Worm (Caenorhabditis elegans): ENCODE measurements around the gene faxc-1.

Gene faxc-1

DNA sequence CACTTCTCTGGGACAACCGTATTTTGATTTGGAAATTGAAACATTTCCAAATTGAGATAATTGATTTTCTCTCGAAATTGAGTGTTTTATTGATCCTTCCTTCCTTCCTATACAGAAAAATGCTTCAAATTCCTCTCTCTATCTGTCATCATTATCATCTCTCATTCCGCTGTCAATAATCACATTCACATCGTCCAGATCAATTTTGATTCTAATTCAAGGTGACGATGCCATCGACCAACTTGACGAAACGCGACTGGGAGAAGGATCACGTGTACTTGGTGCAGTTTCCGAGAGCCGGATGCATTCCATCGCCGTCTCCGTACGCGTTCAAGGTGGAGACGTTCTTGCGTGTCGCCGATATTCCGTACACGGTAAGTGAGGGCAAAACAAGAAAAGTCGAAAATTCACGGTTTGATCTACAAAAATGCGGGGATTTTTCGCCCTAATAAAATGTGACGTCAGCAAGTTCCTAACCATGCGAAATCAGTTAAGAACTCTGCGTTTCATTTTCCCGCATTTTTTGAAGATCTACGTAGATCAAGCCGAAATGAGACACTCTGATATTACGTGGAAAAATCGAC, at the start of gene faxc-1:
faxc-1 (plus strand) TSS at position 222 of the 584 bp plus-strand sequence.
- no peak for TF ChIP-seq him-1 (tag; optimal IDR thresholded peaks at IDR 0.05)
- TF ChIP-seq W03F9.2 (tag; optimal IDR thresholded peaks at IDR 0.05) = no peak
- no peak for TF ChIP-seq dao-5 (tag; optimal IDR thresholded peaks at IDR 0.05)

DNA sequence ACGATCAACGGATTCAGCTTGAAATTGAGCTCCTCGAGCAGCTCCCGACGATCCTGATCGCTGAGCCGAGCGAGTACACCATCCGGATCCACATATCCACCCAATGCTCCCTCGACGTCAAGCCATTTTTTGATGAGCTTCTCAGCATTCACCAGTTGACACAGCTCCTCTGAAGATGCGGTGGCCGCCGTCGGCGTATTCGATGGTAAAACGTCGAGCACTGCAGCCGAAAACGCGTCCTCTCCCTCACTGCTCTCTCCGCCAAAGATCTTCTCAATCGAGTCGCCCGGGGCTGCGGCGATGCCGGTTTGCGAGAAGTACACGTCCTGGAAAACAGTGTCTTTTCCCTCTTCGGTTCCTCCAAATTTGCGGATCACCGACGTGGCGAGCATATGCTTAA, 49.4 kb upstream of the faxc-1 start:
- no peak for TF ChIP-seq dao-5 (tag; optimal IDR thresholded peaks at IDR 0.05)
- TF ChIP-seq W03F9.2 (tag; optimal IDR thresholded peaks at IDR 0.05) = no peak
- TF ChIP-seq him-1 (tag; optimal IDR thresholded peaks at IDR 0.05) = no peak

DNA sequence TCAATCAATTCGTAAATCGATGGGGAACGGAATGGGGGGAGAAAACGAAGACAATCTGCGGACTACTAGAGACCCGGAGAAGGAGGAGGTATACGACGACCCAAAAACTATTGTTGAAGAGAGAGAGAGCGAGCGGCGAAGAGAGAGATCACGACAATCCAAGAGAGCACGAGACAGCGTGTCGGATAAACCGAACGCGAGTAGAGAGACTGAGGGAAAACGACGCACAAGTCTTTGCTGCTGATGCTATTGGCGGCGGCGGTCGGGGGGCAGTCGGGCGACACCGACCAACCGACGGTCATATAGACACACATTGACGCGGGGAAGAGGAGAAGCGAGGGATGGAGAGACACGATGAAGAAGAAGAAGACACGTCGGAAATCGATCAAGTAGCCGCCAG, 41.5 kb upstream of the faxc-1 start:
- TF ChIP-seq dao-5 (tag; optimal IDR thresholded peaks at IDR 0.05) (peak; percentile 31), him-1 (tag; optimal IDR thresholded peaks at IDR 0.05) (peak; percentile 5), W03F9.2 (tag; optimal IDR thresholded peaks at IDR 0.05) (peak; percentile 20)

DNA sequence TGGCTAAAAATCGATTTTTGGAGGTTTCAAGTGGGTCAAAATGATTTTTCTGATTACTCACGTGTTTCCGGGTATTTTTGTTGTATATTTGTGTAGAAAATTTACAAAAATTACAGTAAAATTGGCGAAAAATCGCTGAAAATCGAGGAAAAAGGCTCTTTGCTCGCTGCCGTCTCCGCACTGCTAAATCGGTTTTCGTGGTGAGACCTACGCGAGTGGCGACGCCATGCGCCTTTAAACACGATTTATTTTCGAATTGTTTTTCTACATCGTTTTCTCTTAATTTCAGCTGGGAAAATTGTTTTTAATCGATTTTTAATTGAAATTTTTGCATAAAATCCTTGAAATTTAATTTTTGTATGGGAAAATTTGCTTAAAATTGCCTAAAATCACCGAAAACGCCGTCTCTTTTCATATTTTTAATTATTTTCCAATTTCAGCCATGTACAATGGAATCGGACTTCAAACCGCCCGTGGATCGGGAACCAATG, 39.0 kb upstream of the faxc-1 start, which contains the start of the genes pqn-87 and rsr-2:
pqn-87 (minus strand) TSS at position 171 of the 491 bp plus-strand sequence.
rsr-2 (plus strand) TSS at position 441 of the 491 bp plus-strand sequence.
- no peak for TF ChIP-seq dao-5 (tag; optimal IDR thresholded peaks at IDR 0.05)
- no peak for TF ChIP-seq him-1 (tag; optimal IDR thresholded peaks at IDR 0.05)
- TF ChIP-seq W03F9.2 (tag; optimal IDR thresholded peaks at IDR 0.05) = no peak

DNA sequence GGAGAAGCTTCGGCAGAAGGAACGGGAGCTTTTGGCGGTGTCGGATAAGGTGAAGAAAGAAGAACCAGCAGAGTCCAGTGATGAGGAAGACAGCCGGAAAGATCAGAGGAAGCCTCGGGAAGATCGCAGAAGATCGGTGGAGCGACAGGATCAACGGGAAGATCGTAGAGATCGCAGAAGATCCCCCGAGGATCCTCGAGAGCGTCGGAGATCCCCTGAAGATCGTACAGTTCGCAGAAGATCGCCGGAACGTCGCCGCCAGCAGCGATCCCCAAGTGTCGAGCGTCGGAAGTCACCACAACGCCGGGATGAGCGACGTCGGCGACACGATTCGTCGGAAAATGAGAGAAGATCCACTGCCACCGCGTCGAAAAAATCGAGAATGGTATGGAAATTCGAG, 37.8 kb upstream of the faxc-1 start:
- TF ChIP-seq dao-5 (tag; optimal IDR thresholded peaks at IDR 0.05) = no peak
- TF ChIP-seq him-1 (tag; optimal IDR thresholded peaks at IDR 0.05) = no peak
- no peak for TF ChIP-seq W03F9.2 (tag; optimal IDR thresholded peaks at IDR 0.05)

DNA sequence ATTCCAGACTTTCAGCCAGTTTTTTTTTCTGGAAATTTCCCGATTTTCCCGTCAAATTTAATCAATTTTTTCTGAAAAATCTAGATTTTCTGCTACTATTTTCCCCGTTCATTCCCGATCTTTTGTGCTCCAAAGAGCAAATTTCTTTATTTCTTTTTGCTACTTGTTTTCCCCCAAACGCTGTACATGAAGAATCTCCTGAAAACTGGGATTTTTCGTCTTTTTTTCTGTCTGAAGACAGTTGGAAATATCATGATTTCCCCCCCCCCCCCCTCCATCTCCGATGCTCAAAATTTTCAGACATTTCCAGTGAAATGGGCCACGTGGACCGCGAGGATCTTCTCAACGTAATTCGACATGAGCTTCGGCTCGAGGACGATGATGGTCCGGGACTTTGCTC, 36.0 kb upstream of the faxc-1 start, which contains the start of gene sinh-1:
sinh-1 (plus strand) TSS at position 301 of the 400 bp plus-strand sequence.
- TF ChIP-seq him-1 (tag; optimal IDR thresholded peaks at IDR 0.05) (no peak), dao-5 (tag; optimal IDR thresholded peaks at IDR 0.05) (no peak), W03F9.2 (tag; optimal IDR thresholded peaks at IDR 0.05) (no peak)

DNA sequence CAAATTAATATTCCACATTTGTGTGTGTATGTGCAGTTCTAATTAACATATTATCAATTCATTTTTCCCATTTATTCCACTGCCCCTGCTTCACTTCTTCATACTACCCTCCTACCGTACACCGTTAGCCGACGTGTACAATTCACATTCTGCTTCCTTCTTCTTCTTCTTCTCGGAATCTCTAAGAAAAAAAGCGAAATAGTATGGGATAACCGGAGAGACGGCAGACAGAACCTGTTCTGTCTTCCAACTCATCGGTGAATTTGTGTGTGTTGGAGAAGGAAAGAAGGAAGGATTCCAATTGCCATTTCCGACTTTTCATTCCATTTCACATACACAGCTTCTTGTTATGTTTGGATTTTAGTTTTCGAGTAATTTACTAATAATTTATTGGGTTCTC, 26.4 kb upstream of the faxc-1 start:
- TF ChIP-seq him-1 (tag; optimal IDR thresholded peaks at IDR 0.05) = no peak
- no peak for TF ChIP-seq dao-5 (tag; optimal IDR thresholded peaks at IDR 0.05)
- TF ChIP-seq W03F9.2 (tag; optimal IDR thresholded peaks at IDR 0.05) = no peak

DNA sequence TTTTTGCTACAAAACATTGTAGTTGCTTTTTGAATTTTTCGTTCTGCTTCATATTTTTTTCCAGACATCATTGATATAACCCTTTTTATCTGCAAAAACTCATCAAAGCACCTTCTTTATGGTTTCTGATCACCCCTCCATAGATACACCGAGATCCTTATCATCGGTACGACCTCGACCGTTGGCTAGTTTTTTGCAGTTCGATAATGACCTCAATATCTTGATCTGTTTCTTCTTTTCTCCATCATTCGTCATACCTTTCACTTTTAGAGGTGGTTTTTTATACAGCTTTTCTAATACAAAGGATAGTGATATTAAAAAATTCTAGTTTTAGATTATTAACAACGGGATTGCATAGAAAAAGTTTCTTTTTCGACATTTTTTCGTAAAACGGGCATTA, 24.5 kb upstream of the faxc-1 start:
- TF ChIP-seq W03F9.2 (tag; optimal IDR thresholded peaks at IDR 0.05) (no peak), him-1 (tag; optimal IDR thresholded peaks at IDR 0.05) (no peak), dao-5 (tag; optimal IDR thresholded peaks at IDR 0.05) (no peak)

DNA sequence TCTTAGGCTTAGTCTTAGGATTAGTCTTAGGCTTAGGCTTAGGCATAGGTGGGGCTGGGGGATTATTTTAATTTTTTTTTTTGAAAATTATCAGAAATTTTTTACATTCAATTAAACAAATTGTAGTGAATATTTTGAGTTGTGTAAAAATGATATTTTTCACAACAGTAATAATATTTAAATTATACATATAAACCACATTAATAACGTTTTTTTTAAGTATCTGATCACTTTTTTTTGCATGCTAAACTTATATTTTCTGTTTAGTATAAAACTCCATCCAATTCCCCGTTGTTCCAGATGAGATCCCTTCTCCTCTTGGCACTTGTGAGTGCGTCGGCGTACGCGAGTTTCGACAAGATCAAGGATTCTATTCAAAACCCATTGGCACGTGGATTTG, 23.9 kb upstream of the faxc-1 start, which contains the start of gene txdc-12.1:
txdc-12.1 (plus strand) TSS at position 301 of the 400 bp plus-strand sequence.
- TF ChIP-seq him-1 (tag; optimal IDR thresholded peaks at IDR 0.05) (no peak), dao-5 (tag; optimal IDR thresholded peaks at IDR 0.05) (no peak), W03F9.2 (tag; optimal IDR thresholded peaks at IDR 0.05) (no peak)

DNA sequence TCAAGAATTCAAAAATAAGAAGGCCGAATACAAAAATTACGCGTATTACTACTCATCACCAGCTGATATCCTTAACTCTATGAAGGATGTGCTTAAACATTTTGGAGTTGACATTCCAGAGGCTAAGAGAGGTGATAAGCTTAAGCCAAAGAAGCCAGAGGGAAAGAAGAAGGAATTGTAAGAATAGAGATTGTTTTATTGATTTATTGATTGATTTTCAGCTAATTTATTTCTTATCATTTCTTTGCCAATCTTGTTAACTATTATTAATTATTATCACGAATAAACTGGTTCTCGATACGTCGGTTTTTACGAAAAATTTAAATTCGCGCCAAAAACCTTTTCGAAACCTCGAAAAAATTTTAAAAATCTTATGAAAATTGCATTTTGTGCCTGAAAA, 22.2 kb upstream of the faxc-1 start:
- no peak for TF ChIP-seq him-1 (tag; optimal IDR thresholded peaks at IDR 0.05)
- TF ChIP-seq W03F9.2 (tag; optimal IDR thresholded peaks at IDR 0.05) = no peak
- no peak for TF ChIP-seq dao-5 (tag; optimal IDR thresholded peaks at IDR 0.05)

DNA sequence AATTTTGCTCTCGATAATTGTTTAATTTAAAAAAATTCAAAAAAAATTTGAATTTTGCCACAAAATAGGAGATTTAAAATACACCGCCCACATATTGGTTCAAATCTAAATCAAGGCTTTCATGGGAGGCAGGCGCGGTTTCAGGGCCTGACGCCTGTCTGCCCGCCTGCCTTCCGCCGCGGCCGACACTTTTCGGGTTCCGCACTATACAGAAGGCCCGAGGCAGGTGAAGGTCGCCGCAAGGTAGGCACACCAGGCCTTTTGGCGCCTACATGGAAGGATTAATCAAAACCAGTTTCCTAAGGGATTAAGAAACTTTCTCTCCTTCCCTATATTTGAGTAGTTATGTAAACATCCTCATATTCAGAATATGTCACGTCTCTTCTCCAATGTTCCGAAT, 21.4 kb upstream of the faxc-1 start, which contains the start of gene Y57A10A.24:
Y57A10A.24 (plus strand) TSS at position 396 of the 400 bp plus-strand sequence.
- TF ChIP-seq dao-5 (tag; optimal IDR thresholded peaks at IDR 0.05) (no peak), W03F9.2 (tag; optimal IDR thresholded peaks at IDR 0.05) (no peak), him-1 (tag; optimal IDR thresholded peaks at IDR 0.05) (no peak)

DNA sequence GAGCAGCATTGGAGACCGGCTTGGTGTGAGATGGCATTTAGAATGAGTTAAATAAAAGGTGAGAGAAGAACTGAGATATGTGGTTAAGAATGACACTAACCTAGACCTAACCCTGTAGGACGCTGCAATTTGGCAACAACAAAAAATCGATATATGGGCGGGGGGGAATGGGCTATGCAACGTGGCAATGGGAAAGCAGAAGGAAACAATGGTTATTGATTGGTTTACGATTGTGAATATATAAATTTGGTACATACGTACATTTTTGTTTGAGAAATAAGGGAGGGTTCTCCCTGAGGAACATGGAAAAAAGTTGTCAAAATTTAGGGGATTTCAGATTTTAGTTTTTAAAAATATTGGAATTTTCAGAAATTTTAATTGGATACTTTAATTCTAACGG, 14.9 kb upstream of the faxc-1 start, which contains the start of gene tag-276:
tag-276 (minus strand) TSS at position 101 of the 400 bp plus-strand sequence.
- TF ChIP-seq W03F9.2 (tag; optimal IDR thresholded peaks at IDR 0.05) = no peak
- TF ChIP-seq dao-5 (tag; optimal IDR thresholded peaks at IDR 0.05) = no peak
- no peak for TF ChIP-seq him-1 (tag; optimal IDR thresholded peaks at IDR 0.05)

DNA sequence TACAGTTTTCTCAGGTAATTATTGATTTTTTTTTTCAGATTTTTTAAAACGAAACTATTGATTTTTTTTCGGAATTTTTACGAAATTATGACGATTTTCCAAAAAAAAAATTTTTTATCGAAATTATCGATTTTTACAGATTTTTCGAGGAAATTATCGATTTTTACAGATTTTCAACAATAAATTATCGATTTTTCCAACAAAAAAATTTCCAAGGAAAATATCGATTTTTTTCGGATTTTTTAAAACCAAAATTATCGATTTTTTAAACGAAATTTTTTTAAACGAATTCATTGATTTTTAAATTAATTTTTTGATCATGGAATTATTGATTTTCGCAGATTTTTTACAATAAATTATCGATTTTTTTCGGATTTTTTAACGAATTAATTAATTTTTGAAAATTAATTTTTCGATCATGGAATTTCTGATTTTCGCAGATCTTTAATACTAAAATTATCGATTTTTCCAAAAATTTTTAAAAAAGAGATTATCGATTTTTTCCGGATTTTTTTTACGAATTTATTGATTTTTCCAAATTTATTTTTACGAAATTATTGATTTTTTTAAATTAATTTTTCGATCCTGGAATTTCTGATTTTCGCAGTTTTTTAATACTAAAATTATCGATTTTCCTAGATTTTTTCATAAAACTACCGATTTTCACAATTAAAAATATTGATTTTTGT, 8.3 kb upstream of the faxc-1 start:
- no peak for TF ChIP-seq dao-5 (tag; optimal IDR thresholded peaks at IDR 0.05)
- TF ChIP-seq W03F9.2 (tag; optimal IDR thresholded peaks at IDR 0.05) = no peak
- TF ChIP-seq him-1 (tag; optimal IDR thresholded peaks at IDR 0.05) = no peak

DNA sequence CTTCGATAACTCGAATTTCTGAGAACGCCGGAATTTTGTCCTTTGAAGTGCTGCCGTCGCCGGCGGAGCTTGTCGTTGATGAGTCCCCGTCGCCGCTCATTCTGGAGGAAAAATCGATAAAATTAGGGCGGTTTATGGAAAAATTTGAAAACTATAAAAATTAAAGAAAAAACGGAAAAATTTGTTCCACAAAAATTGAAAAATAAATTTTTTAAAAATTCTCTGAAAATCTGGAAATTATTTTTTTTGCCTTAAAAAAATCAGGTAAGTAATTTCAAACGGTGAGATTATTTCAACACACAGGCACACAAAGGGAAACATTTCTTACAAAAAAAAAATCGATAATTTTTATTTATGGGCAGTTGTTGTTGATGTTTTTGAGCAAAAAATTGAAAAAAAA, 7.5 kb upstream of the faxc-1 start, which contains the start of gene parn-2:
parn-2 (minus strand) TSS at position 101 of the 400 bp plus-strand sequence.
- TF ChIP-seq W03F9.2 (tag; optimal IDR thresholded peaks at IDR 0.05) (no peak), dao-5 (tag; optimal IDR thresholded peaks at IDR 0.05) (no peak), him-1 (tag; optimal IDR thresholded peaks at IDR 0.05) (no peak)
